Worm (Caenorhabditis elegans) whole organism, L4 larva: Measurements from ENCODE around the gene F19C6.4.

Experiments used
- T20F7.1 ChIP-seq: fragments of 200-800 bp; sonication (Bioruptor generic); optimal IDR thresholded peaks from 2 replicates; lab custom pipeline; 2018; ENCODE audit warnings: mild to moderate bottlenecking, missing genetic modification characterization, missing compliant biosample characterization
- Y48G9A.11 ChIP-seq: fragments of 200-800 bp; sonication (Bioruptor generic); IDR thresholded peaks from 2 replicates; pipeline ENCODE4 v1.3.6; 2022; ENCODE audit warnings: missing genetic modification reagents, missing genetic modification characterization, missing compliant biosample characterization
- aha-1 ChIP-seq: fragments of 150-350 bp; peaks from one replicate; lab custom pipeline; 2014; ENCODE audit warnings: missing biosample characterization, missing genetic modification characterization
- ceh-28 ChIP-seq: fragments of 150-350 bp; optimal IDR thresholded peaks from 2 replicates; lab custom pipeline; 2014; ENCODE audit warnings: missing biosample characterization, missing genetic modification reagents, missing genetic modification characterization
- ces-1 ChIP-seq: fragments of 150-350 bp; sonication (generic microtip); optimal IDR thresholded peaks from 4 replicates; lab custom pipeline; 2014; ENCODE audit warnings: missing biosample characterization, missing genetic modification reagents, missing genetic modification characterization
- daf-12 ChIP-seq: fragments of 150-350 bp; optimal IDR thresholded peaks from 2 replicates; lab custom pipeline; 2014; ENCODE audit warnings: missing biosample characterization, missing genetic modification reagents, missing genetic modification characterization
- daf-16 ChIP-seq, 3 experiments: sonication (generic microtip); optimal IDR thresholded peaks; 2 replicates each; lab custom pipeline; 2016 to 2017; ENCODE audit warnings: missing genetic modification characterization in 3 of 3, missing genetic modification reagents in 3 of 3, mild to moderate bottlenecking in 2 of 3, missing compliant biosample characterization in 2 of 3, missing biosample characterization in 1 of 3, moderate library complexity in 1 of 3
- daf-19 ChIP-seq: fragments of 200-800 bp; sonication (Bioruptor generic); conservative IDR thresholded peaks from 2 replicates; pipeline ENCODE4 v1.3.6; 2022; ENCODE audit warnings: missing genetic modification characterization, missing compliant biosample characterization
- dve-1 ChIP-seq: sonication (generic microtip); optimal IDR thresholded peaks from 2 replicates; lab custom pipeline; 2017; ENCODE audit warnings: antibody characterized with exemption, mild to moderate bottlenecking, missing genetic modification characterization, missing compliant biosample characterization; ENCODE audit not compliant: insufficient read depth
- fkh-10 ChIP-seq: fragments of 150-350 bp; optimal IDR thresholded peaks from 2 replicates; lab custom pipeline; 2014; ENCODE audit warnings: missing biosample characterization, missing genetic modification reagents, missing genetic modification characterization
- gei-8 ChIP-seq: fragments of 200-800 bp; sonication (Bioruptor generic); optimal IDR thresholded peaks from 2 replicates; lab custom pipeline; 2018; ENCODE audit warnings: mild to moderate bottlenecking, missing genetic modification characterization, missing compliant biosample characterization
- hlh-11 ChIP-seq: fragments of 200-800 bp; sonication (Bioruptor generic); optimal IDR thresholded peaks from 2 replicates; lab custom pipeline; 2018; ENCODE audit warnings: mild to moderate bottlenecking, missing genetic modification characterization, missing compliant biosample characterization
- hmg-1.1 ChIP-seq: fragments of 200-800 bp; sonication (Bioruptor generic); IDR thresholded peaks from 2 replicates; pipeline ENCODE4 v1.3.6; 2022; ENCODE audit warnings: missing genetic modification reagents, missing genetic modification characterization, missing compliant biosample characterization
- lim-7 ChIP-seq: fragments of 200-800 bp; sonication (Bioruptor generic); IDR thresholded peaks from 2 replicates; pipeline ENCODE4 v1.3.6; 2022; ENCODE audit warnings: missing genetic modification characterization, missing compliant biosample characterization
- lin-38 ChIP-seq: fragments of 200-800 bp; sonication (Bioruptor generic); IDR thresholded peaks from 2 replicates; pipeline ENCODE4 v1.3.6; 2022; ENCODE audit warnings: missing genetic modification reagents, missing genetic modification characterization, missing compliant biosample characterization
- lin-39 ChIP-seq: fragments of 150-350 bp; optimal IDR thresholded peaks from 2 replicates; lab custom pipeline; 2014; ENCODE audit warnings: missing biosample characterization, missing genetic modification reagents, missing genetic modification characterization
- mdt-29 ChIP-seq: fragments of 200-800 bp; sonication (Bioruptor generic); IDR thresholded peaks from 2 replicates; pipeline ENCODE4 v1.3.6; 2022; ENCODE audit warnings: missing genetic modification reagents, missing genetic modification characterization, missing compliant biosample characterization
- nhr-102 ChIP-seq: sonication (generic microtip); optimal IDR thresholded peaks from 2 replicates; lab custom pipeline; 2016; ENCODE audit warnings: mild to moderate bottlenecking, missing genetic modification characterization, moderate library complexity, missing compliant biosample characterization
- nhr-25 ChIP-seq: sonication (generic microtip); optimal IDR thresholded peaks from 2 replicates; lab custom pipeline; 2017; ENCODE audit warnings: missing genetic modification characterization, mild to moderate bottlenecking, missing compliant biosample characterization, antibody characterized with exemption, moderate library complexity, borderline replicate concordance; ENCODE audit not compliant: insufficient read depth
- nhr-28 ChIP-seq: fragments of 150-350 bp; optimal IDR thresholded peaks from 2 replicates; lab custom pipeline; 2014; ENCODE audit warnings: missing biosample characterization, missing genetic modification characterization
- nhr-42 ChIP-seq: fragments of 200-800 bp; sonication (Bioruptor generic); IDR thresholded peaks from 2 replicates; pipeline ENCODE4 v1.3.6; 2022; ENCODE audit warnings: missing genetic modification characterization, missing compliant biosample characterization
- pqm-1 ChIP-seq: sonication (generic microtip); optimal IDR thresholded peaks from 2 replicates; lab custom pipeline; 2017; ENCODE audit warnings: missing biosample characterization, missing genetic modification characterization
- rbr-2 ChIP-seq: sonication (generic microtip); optimal IDR thresholded peaks from 2 replicates; lab custom pipeline; 2016; ENCODE audit warnings: missing genotype, missing genetic modification characterization, missing compliant biosample characterization
- sdz-12 ChIP-seq: fragments of 200-800 bp; sonication (Bioruptor generic); optimal IDR thresholded peaks from 2 replicates; lab custom pipeline; 2018; ENCODE audit warnings: mild to moderate bottlenecking, missing genetic modification characterization, missing compliant biosample characterization
- snpc-1.2 ChIP-seq: fragments of 200-800 bp; sonication (Bioruptor generic); IDR thresholded peaks from 2 replicates; pipeline ENCODE4 v1.3.6; 2022; ENCODE audit warnings: missing genetic modification reagents, missing genetic modification characterization, missing compliant biosample characterization
- snpc-4 ChIP-seq: fragments of 150-350 bp; optimal IDR thresholded peaks from 2 replicates; lab custom pipeline; 2014; ENCODE audit warnings: missing biosample characterization, missing genetic modification characterization
- spr-3 ChIP-seq: fragments of 200-800 bp; sonication (Bioruptor generic); optimal IDR thresholded peaks from 2 replicates; lab custom pipeline; 2018; ENCODE audit warnings: mild to moderate bottlenecking, missing genetic modification characterization, missing compliant biosample characterization
- tag-97 ChIP-seq: fragments of 200-800 bp; sonication (Bioruptor generic); IDR thresholded peaks from 2 replicates; pipeline ENCODE4 v1.3.6; 2022; ENCODE audit warnings: missing genetic modification characterization, missing compliant biosample characterization
- unc-62 ChIP-seq, 3 experiments: fragments of 150-350 bp in 1 of 3; sonication (generic microtip); optimal IDR thresholded peaks in 2 of 3; peaks in 1 of 3; 1 replicate in 1 of 3; 2 replicates in 2 of 3; lab custom pipeline; 2014 to 2017; ENCODE audit warnings: missing biosample characterization in 3 of 3, missing genetic modification characterization in 3 of 3, missing genetic modification reagents in 3 of 3, missing genotype in 1 of 3

The F19C6.4 gene

ce11 chrX:9988884-9989283 lies 28.9 kb downstream of the F19C6.4 start:
- TF ChIP-seq snpc-4 (tag; lab: Kevin White, UChicago) (peak; percentile 21), dve-1 (tag; lab: Kevin White, UChicago) (peak; percentile 8), hmg-1.1 (GFP tag; lab: Robert Waterston, UW) (no peak), lim-7 (GFP tag; lab: Robert Waterston, UW) (no peak), daf-16 (GFP tag; optimal IDR thresholded peaks at IDR 0.05; lab: Kevin White, UChicago) (no peak), daf-16 (tag; optimal IDR thresholded peaks at IDR 0.05; lab: Kevin White, UChicago) (peak; percentile 78)
- TF ChIP-seq, all 104 proteins: peak for 3

- TF ChIP-seq fkh-10 (GFP tag; lab: Kevin White, UChicago) (no peak), unc-62 (GFP tag; optimal IDR thresholded peaks at IDR 0.05 in 1 of 2; lab: Kevin White, UChicago) (peak in 1 of 2 experiments; percentile 89), unc-62 (tag; optimal IDR thresholded peaks at IDR 0.05; lab: Kevin White, UChicago) (no peak), gei-8 (GFP tag; lab: Kevin White, UChicago) (no peak), daf-16 (GFP tag; optimal IDR thresholded peaks at IDR 0.05; lab: Kevin White, UChicago) (no peak), daf-16 (tag; optimal IDR thresholded peaks at IDR 0.05; lab: Kevin White, UChicago) (peak; percentile 11), spr-3 (no peak), nhr-102 (tag; lab: Kevin White, UChicago) (no peak), rbr-2 (no peak)
These were observed 30.7 kb downstream of the F19C6.4 start for ce11 chrX:9987166-9987565.

- no peak for TF ChIP-seq tag-97 (GFP tag; lab: Robert Waterston, UW)
- no peak for TF ChIP-seq lin-38 (GFP tag; lab: Robert Waterston, UW)
- peak; percentile 22 for TF ChIP-seq dve-1 (tag; lab: Kevin White, UChicago)
- no peak for TF ChIP-seq ceh-28 (tag; lab: Kevin White, UChicago)
- no peak for TF ChIP-seq sdz-12 (GFP tag; lab: Kevin White, UChicago)
- TF ChIP-seq T20F7.1 (GFP tag; lab: Kevin White, UChicago), result no peak
- no peak for TF ChIP-seq aha-1 (tag; lab: Kevin White, UChicago)
- TF ChIP-seq hlh-11, result no peak
- TF ChIP-seq Y48G9A.11 (GFP tag; lab: Robert Waterston, UW), result no peak
- TF ChIP-seq nhr-28, result peak; percentile 95
- no peak for TF ChIP-seq daf-19 (GFP tag; lab: Robert Waterston, UW)
- TF ChIP-seq nhr-42 (GFP tag; lab: Robert Waterston, UW), result no peak
- TF ChIP-seq pqm-1 (tag; lab: Kevin White, UChicago), result peak; percentile 18
- no peak for TF ChIP-seq ces-1 (GFP tag; lab: Kevin White, UChicago)
- TF ChIP-seq mdt-29 (GFP tag; lab: Robert Waterston, UW), result no peak
- no peak for TF ChIP-seq nhr-25 (tag; lab: Kevin White, UChicago)
- TF ChIP-seq spr-3, result no peak
- TF ChIP-seq fkh-10 (GFP tag; lab: Kevin White, UChicago), result no peak
- TF ChIP-seq daf-16 (GFP tag; optimal IDR thresholded peaks at IDR 0.05; lab: Kevin White, UChicago), result no peak
- TF ChIP-seq daf-16 (tag; optimal IDR thresholded peaks at IDR 0.05; lab: Kevin White, UChicago), result peak; percentile 92
- TF ChIP-seq snpc-1.2, result no peak
These were observed 32.9 kb downstream of the F19C6.4 start, which contains the start of gene F19C6.5 for ce11 chrX:9984889-9985404. Gene F19C6.5 (minus strand): TSS chrX:9984939.

ce11 chrX:9981259-9981658 lies 36.6 kb downstream of the F19C6.4 start:
- TF ChIP-seq spr-3, result no peak
- peak; percentile 74 for TF ChIP-seq fkh-10 (GFP tag; lab: Kevin White, UChicago)

ce11 chrX:9976206-9976605 lies 41.6 kb downstream of the F19C6.4 start, which contains the start of gene mgl-1:
Gene mgl-1 (minus strand): TSS chrX:9976306.
- TF ChIP-seq lim-7 (GFP tag; lab: Robert Waterston, UW) (no peak), daf-12 (tag; lab: Kevin White, UChicago) (peak; percentile 4), lin-39 (tag; lab: Kevin White, UChicago) (no peak)
